Fruit fly (Drosophila melanogaster) whole organism, embryonic: Measurements from ENCODE around the gene CG12702.

Experiments used
- ATbp ChIP-seq: fragments of 200-800 bp; sonication (Bioruptor generic); optimal IDR thresholded peaks from 2 replicates; lab custom pipeline; 2017; ENCODE audit warnings: missing biosample characterization, mild to moderate bottlenecking, missing genetic modification characterization, missing genetic modification reagents
- Asciz ChIP-seq: fragments of 200-800 bp; sonication (Bioruptor generic); optimal IDR thresholded peaks from 2 replicates; lab custom pipeline; 2017; ENCODE audit warnings: missing biosample characterization, mild to moderate bottlenecking, missing genetic modification characterization, missing genetic modification reagents
- C15 ChIP-seq: fragments of 200-800 bp; sonication (Bioruptor generic); IDR thresholded peaks from 3 replicates; pipeline ENCODE4 v1.3.6; 2022; ENCODE audit warnings: missing biosample characterization, missing genetic modification characterization
- CG10209 ChIP-seq: fragments of 200-800 bp; sonication (Bioruptor generic); optimal IDR thresholded peaks from 3 replicates; lab custom pipeline; 2017; ENCODE audit warnings: missing biosample characterization, mild to moderate bottlenecking, missing genetic modification characterization, missing genetic modification reagents
- CG10979 ChIP-seq: fragments of 200-800 bp; sonication (Bioruptor generic); optimal IDR thresholded peaks from 2 replicates; lab custom pipeline; 2018; ENCODE audit warnings: missing biosample characterization, mild to moderate bottlenecking, missing genetic modification characterization, moderate library complexity
- CG11456 ChIP-seq: fragments of 200-800 bp; sonication (Bioruptor generic); IDR thresholded peaks from 3 replicates; pipeline ENCODE4 v1.3.6; 2022; ENCODE audit warnings: missing biosample characterization, missing genetic modification characterization
- CG11723 ChIP-seq: fragments of 200-800 bp; sonication (Bioruptor generic); optimal IDR thresholded peaks from 2 replicates; lab custom pipeline; 2017; ENCODE audit warnings: missing biosample characterization, mild to moderate bottlenecking, missing genetic modification characterization
- CG14050 ChIP-seq: fragments of 200-800 bp; sonication (Bioruptor generic); IDR thresholded peaks from 3 replicates; pipeline ENCODE4 v1.3.6; 2022; ENCODE audit warnings: missing biosample characterization, missing genetic modification characterization
- CG14710 ChIP-seq: fragments of 200-800 bp; sonication (Bioruptor generic); optimal IDR thresholded peaks from 3 replicates; lab custom pipeline; 2019; ENCODE audit warnings: missing biosample characterization, mild to moderate bottlenecking, missing genetic modification characterization, moderate library complexity
- CG14860 ChIP-seq: fragments of 200-800 bp; sonication (Bioruptor generic); IDR thresholded peaks from 3 replicates; pipeline ENCODE4 v1.3.6; 2022; ENCODE audit warnings: missing biosample characterization, missing genetic modification characterization; ENCODE audit not compliant: partially characterized antibody
- CG15696 ChIP-seq: fragments of 200-800 bp; sonication (Bioruptor generic); optimal IDR thresholded peaks from 2 replicates; lab custom pipeline; 2019; ENCODE audit warnings: missing biosample characterization, mild to moderate bottlenecking, missing genetic modification characterization, moderate library complexity
- CG1603 ChIP-seq: fragments of 200-800 bp; sonication (Bioruptor generic); optimal IDR thresholded peaks from 2 replicates; lab custom pipeline; 2019; ENCODE audit warnings: missing biosample characterization, mild to moderate bottlenecking, missing genetic modification characterization, moderate library complexity
- CG17359 ChIP-seq: fragments of 200-800 bp; sonication (Bioruptor generic); optimal IDR thresholded peaks from 3 replicates; lab custom pipeline; 2018; ENCODE audit warnings: missing biosample characterization, mild to moderate bottlenecking, missing genetic modification characterization, moderate library complexity
- CG30403 ChIP-seq: fragments of 200-800 bp; sonication (Bioruptor generic); optimal IDR thresholded peaks from 3 replicates; lab custom pipeline; 2016; ENCODE audit warnings: missing biosample characterization, missing genetic modification characterization
- CG32767 ChIP-seq: fragments of 200-800 bp; sonication (Bioruptor generic); IDR thresholded peaks from 2 replicates; pipeline ENCODE4 v1.3.6; 2022; ENCODE audit warnings: missing biosample characterization, missing genetic modification characterization
- CG34422 ChIP-seq: fragments of 200-800 bp; sonication (Bioruptor generic); IDR thresholded peaks from 3 replicates; pipeline ENCODE4 v1.3.6; 2022; ENCODE audit warnings: missing biosample characterization, missing genetic modification characterization
- CG3726 ChIP-seq: fragments of 200-800 bp; sonication (Bioruptor generic); IDR thresholded peaks from 3 replicates; pipeline ENCODE4, ENCODE4 v1.3.6; 2022; ENCODE audit warnings: missing biosample characterization, missing genetic modification characterization
- CG3838 ChIP-seq: fragments of 200-800 bp; sonication (Bioruptor generic); optimal IDR thresholded peaks from 3 replicates; lab custom pipeline; 2016; ENCODE audit warnings: missing biosample characterization, missing genetic modification characterization
- CG4282 ChIP-seq: fragments of 200-800 bp; sonication (Bioruptor generic); optimal IDR thresholded peaks from 2 replicates; lab custom pipeline; 2016; ENCODE audit warnings: missing biosample characterization, missing genetic modification characterization
- CG6254 ChIP-seq: fragments of 200-800 bp; sonication (Bioruptor generic); optimal IDR thresholded peaks from 3 replicates; lab custom pipeline; 2017; ENCODE audit warnings: mild to moderate bottlenecking, missing biosample characterization, missing genetic modification reagents, missing genetic modification characterization
- CG6683 ChIP-seq: fragments of 200-800 bp; sonication (Bioruptor generic); optimal IDR thresholded peaks from 2 replicates; lab custom pipeline; 2017; ENCODE audit warnings: missing biosample characterization, mild to moderate bottlenecking, missing genetic modification characterization, missing genetic modification reagents
- CG7271 ChIP-seq: fragments of 200-800 bp; sonication (Bioruptor generic); optimal IDR thresholded peaks from 2 replicates; lab custom pipeline; 2018; ENCODE audit warnings: missing biosample characterization, mild to moderate bottlenecking, missing genetic modification characterization, moderate library complexity
- CG7556 ChIP-seq: fragments of 200-800 bp; sonication (Bioruptor generic); optimal IDR thresholded peaks from 2 replicates; lab custom pipeline; 2017; ENCODE audit warnings: missing biosample characterization, mild to moderate bottlenecking, missing genetic modification characterization
- D19A ChIP-seq: fragments of 200-800 bp; optimal IDR thresholded peaks from 3 replicates; lab custom pipeline; 2019; ENCODE audit warnings: missing biosample characterization, mild to moderate bottlenecking, missing genetic modification characterization, moderate library complexity
- Doc2 ChIP-seq: fragments of 200-800 bp; sonication (Bioruptor generic); IDR thresholded peaks from 2 replicates; pipeline ENCODE4 v1.3.6; 2022; ENCODE audit warnings: missing biosample characterization, missing genetic modification characterization
- Drgx ChIP-seq: fragments of 200-800 bp; sonication (Bioruptor generic); IDR thresholded peaks from 2 replicates; pipeline ENCODE4 v1.3.6; 2022; ENCODE audit warnings: missing biosample characterization, missing genetic modification characterization
- E2f2 ChIP-seq: fragments of 200-800 bp; sonication (Bioruptor generic); IDR thresholded peaks from 2 replicates; pipeline ENCODE4 v1.3.6; 2022; ENCODE audit warnings: missing biosample characterization, missing genetic modification characterization
- Eip74EF ChIP-seq, 2 experiments: fragments of 200-800 bp in 1 of 2; fragments of >200 bp in 1 of 2; sonication (Bioruptor generic) in 1 of 2; optimal IDR thresholded peaks; 2 replicates each; lab custom pipeline; 2017 to 2019; ENCODE audit warnings: missing biosample characterization in 2 of 2, missing genetic modification characterization in 2 of 2, mild to moderate bottlenecking in 1 of 2, moderate library complexity in 1 of 2
- Ets65A ChIP-seq: fragments of 200-800 bp; sonication (Bioruptor generic); peaks from one replicate; lab custom pipeline; 2016; ENCODE audit warnings: missing biosample characterization, missing genetic modification characterization
- Gsc ChIP-seq: fragments of 200-800 bp; sonication (Bioruptor generic); IDR thresholded peaks from 2 replicates; pipeline ENCODE4 v1.3.6; 2022; ENCODE audit warnings: missing biosample characterization, missing genetic modification characterization
- Hr51 ChIP-seq, 2 experiments: fragments of 200-800 bp; sonication (Bioruptor generic); optimal IDR thresholded peaks; 2 replicates in 1 of 2; 3 replicates in 1 of 2; lab custom pipeline; 2016 to 2018; ENCODE audit warnings: missing biosample characterization in 2 of 2, missing genetic modification characterization in 2 of 2, mild to moderate bottlenecking in 1 of 2, moderate library complexity in 1 of 2
- Lhr ChIP-seq: fragments of 200-800 bp; sonication (Bioruptor generic); optimal IDR thresholded peaks from 3 replicates; lab custom pipeline; 2017; ENCODE audit warnings: mild to moderate bottlenecking, missing biosample characterization, missing genetic modification reagents, missing genetic modification characterization
- NC2α ChIP-seq: fragments of 200-800 bp; sonication (Bioruptor generic); optimal IDR thresholded peaks from 2 replicates; lab custom pipeline; 2016; ENCODE audit warnings: missing biosample characterization, missing genetic modification characterization
- Poxn ChIP-seq: fragments of 200-800 bp; sonication (Bioruptor generic); IDR thresholded peaks from 2 replicates; pipeline ENCODE4 v1.3.6; 2022; ENCODE audit warnings: missing biosample characterization, missing genetic modification characterization
- Sry-δ ChIP-seq: fragments of 200-800 bp; sonication (Bioruptor generic); optimal IDR thresholded peaks from 2 replicates; lab custom pipeline; 2016; ENCODE audit warnings: missing biosample characterization, missing genetic modification characterization
- Tbp ChIP-seq: fragments of >200 bp; optimal IDR thresholded peaks from 2 replicates; lab custom pipeline; 2018; ENCODE audit warnings: missing biosample characterization, missing genetic modification characterization
- ase ChIP-seq: fragments of 200-800 bp; sonication (Bioruptor generic); IDR thresholded peaks from 3 replicates; pipeline ENCODE4 v1.3.6; 2022; ENCODE audit warnings: missing biosample characterization, missing genetic modification characterization
- ato ChIP-seq: fragments of 200-800 bp; sonication (Bioruptor generic); IDR thresholded peaks from 2 replicates; pipeline ENCODE4 v1.3.6; 2022; ENCODE audit warnings: missing biosample characterization, missing genetic modification characterization; ENCODE audit not compliant: partially characterized antibody
- corto ChIP-seq: fragments of 200-800 bp; sonication (Bioruptor generic); optimal IDR thresholded peaks from 2 replicates; lab custom pipeline; 2016; ENCODE audit warnings: missing biosample characterization, mild to moderate bottlenecking, missing genetic modification characterization, moderate library complexity
- crp ChIP-seq, 2 experiments: fragments of 200-800 bp; sonication (Bioruptor generic); optimal IDR thresholded peaks; 2 replicates in 1 of 2; 3 replicates in 1 of 2; lab custom pipeline; 2017; ENCODE audit warnings: missing biosample characterization in 2 of 2, missing genetic modification characterization in 2 of 2, mild to moderate bottlenecking in 1 of 2, moderate library complexity in 1 of 2
- exex ChIP-seq: fragments of 200-800 bp; sonication (Bioruptor generic); optimal IDR thresholded peaks from 4 replicates; lab custom pipeline; 2018; ENCODE audit warnings: missing biosample characterization, mild to moderate bottlenecking, missing genetic modification characterization, moderate library complexity
- gsb ChIP-seq: fragments of 200-800 bp; sonication (Bioruptor generic); IDR thresholded peaks from 2 replicates; pipeline ENCODE4 v1.3.6; 2022; ENCODE audit warnings: missing biosample characterization, missing genetic modification characterization
- hbn ChIP-seq: fragments of 200-800 bp; sonication (Bioruptor generic); IDR thresholded peaks from 2 replicates; pipeline ENCODE4 v1.3.6; 2022; ENCODE audit warnings: missing biosample characterization, missing genetic modification characterization; ENCODE audit not compliant: partially characterized antibody
- jing ChIP-seq: fragments of 200-800 bp; sonication (Bioruptor generic); optimal IDR thresholded peaks from 2 replicates; lab custom pipeline; 2018; ENCODE audit warnings: missing biosample characterization, mild to moderate bottlenecking, missing genetic modification characterization
- onecut ChIP-seq: fragments of 200-800 bp; sonication (Bioruptor generic); IDR thresholded peaks from 2 replicates; pipeline ENCODE4 v1.3.6; 2022; ENCODE audit warnings: missing biosample characterization, missing genetic modification characterization
- otp ChIP-seq: fragments of 200-800 bp; sonication (Bioruptor generic); IDR thresholded peaks from 3 replicates; pipeline ENCODE4, ENCODE4 v1.3.6; 2022; ENCODE audit warnings: missing biosample characterization, missing genetic modification characterization
- sens-2 ChIP-seq: fragments of 200-800 bp; sonication (Bioruptor generic); IDR thresholded peaks from 2 replicates; pipeline ENCODE4 v1.3.6; 2022; ENCODE audit warnings: missing biosample characterization, missing genetic modification characterization
- tap ChIP-seq: fragments of 200-800 bp; optimal IDR thresholded peaks from 3 replicates; lab custom pipeline; 2019; ENCODE audit warnings: missing biosample characterization, mild to moderate bottlenecking, missing genetic modification characterization, moderate library complexity
- unpg ChIP-seq: fragments of 200-800 bp; sonication (Bioruptor generic); optimal IDR thresholded peaks from 3 replicates; lab custom pipeline; 2018; ENCODE audit warnings: missing biosample characterization, mild to moderate bottlenecking, missing genetic modification characterization, moderate library complexity
- wor ChIP-seq: fragments of 200-800 bp; sonication (Bioruptor generic); IDR thresholded peaks from 2 replicates; pipeline ENCODE4 v1.3.6; 2022; ENCODE audit warnings: missing biosample characterization, missing genetic modification characterization

The CG12702 gene

dm6 chrX:19744003-19744488, 20.6 kb downstream of the CG12702 start, which contains the start of the genes CG18809, COX6B, CG33932 and Rpp20 (continued):
- TF ChIP-seq CG1603 (peak; percentile 91), CG14860 (GFP tag; lab: Robert Waterston, UW) (peak; percentile 86), CG6254 (GFP tag; lab: Kevin White, UChicago) (no peak), onecut (peak; percentile 53), Doc2 (GFP tag; lab: Robert Waterston, UW) (no peak), CG6683 (GFP tag; lab: Kevin White, UChicago) (peak; percentile 28), Sry-δ (GFP tag; lab: Kevin White, UChicago) (peak; percentile 100), CG4282 (GFP tag; lab: Kevin White, UChicago) (peak; percentile 69), CG3838 (GFP tag; lab: Kevin White, UChicago) (no peak), crp (GFP tag; optimal IDR thresholded peaks at IDR 0.05; lab: Kevin White, UChicago) (peak in 1 of 2 experiments; percentile 51), CG32767 (GFP tag; lab: Robert Waterston, UW) (no peak), Asciz (GFP tag; lab: Kevin White, UChicago) (no peak), otp (GFP tag; lab: Robert Waterston, UW) (no peak), CG10979 (tag; lab: Kevin White, UChicago) (peak; percentile 28), gsb (GFP tag; lab: Robert Waterston, UW) (no peak), CG10209 (GFP tag; lab: Kevin White, UChicago) (peak; percentile 52), Gsc (GFP tag; lab: Robert Waterston, UW) (no peak), unpg (GFP tag; lab: Kevin White, UChicago) (peak; percentile 31), jing (GFP tag; lab: Kevin White, UChicago) (no peak), CG7271 (tag; lab: Kevin White, UChicago) (peak; percentile 2), Ets65A (peak; percentile 98), wor (GFP tag; lab: Robert Waterston, UW) (no peak), CG3726 (no peak), E2f2 (GFP tag; lab: Robert Waterston, UW) (peak; percentile 60), ATbp (no peak), Hr51 (GFP tag; optimal IDR thresholded peaks at IDR 0.05; lab: Kevin White, UChicago) (peak; percentile 1 to 65), CG34422 (GFP tag; lab: Robert Waterston, UW) (peak; percentile 80), CG15696 (no peak), CG11456 (GFP tag; lab: Robert Waterston, UW) (peak; percentile 75; the same call in 1 of the 3 replicates), NC2α (GFP tag; lab: Kevin White, UChicago) (peak; percentile 1), ase (no peak), CG11723 (GFP tag; lab: Kevin White, UChicago) (peak; percentile 48), CG14050 (GFP tag; lab: Robert Waterston, UW) (0 out of 3 replicates have a peak, but pooled peaks have one; percentile 21), corto (GFP tag; lab: Kevin White, UChicago) (no peak), Eip74EF (GFP tag; optimal IDR thresholded peaks at IDR 0.05; lab: Kevin White, UChicago) (no peak), D19A (tag; lab: Kevin White, UChicago) (no peak), Tbp (no peak), CG30403 (GFP tag; lab: Kevin White, UChicago) (peak; percentile 61), hbn (GFP tag; lab: Robert Waterston, UW) (peak; percentile 91), tap (tag; lab: Kevin White, UChicago) (no peak), Poxn (GFP tag; lab: Robert Waterston, UW) (no peak), ato (GFP tag; lab: Robert Waterston, UW) (peak; percentile 93), exex (no peak), sens-2 (GFP tag; lab: Robert Waterston, UW) (peak; percentile 18; the same call in 1 of the 2 replicates), CG17359 (no peak), CG14710 (tag; lab: Kevin White, UChicago) (peak; percentile 62), CG7556 (GFP tag; lab: Kevin White, UChicago) (peak; percentile 3), C15 (GFP tag; lab: Robert Waterston, UW) (no peak), Lhr (GFP tag; lab: Kevin White, UChicago) (peak; percentile 74), Drgx (0 out of 2 replicates have a peak, but pooled peaks have one; percentile 48)
